Fruit fly (Drosophila melanogaster): Measurements from ENCODE around the gene CG7573.

CG7573 gene

dm6 chr3L:11320124-11320523 is 8.6 kb downstream of the CG7573 start:
- TF ChIP-seq brk (GFP tag; optimal IDR thresholded peaks at IDR 0.05) = no peak
- no peak for TF ChIP-seq Hnf4 (GFP tag; optimal IDR thresholded peaks at IDR 0.05)
- TF ChIP-seq Mio (GFP tag; optimal IDR thresholded peaks at IDR 0.05) = no peak
- TF ChIP-seq dmrt93B (GFP tag; optimal IDR thresholded peaks at IDR 0.05) = no peak
- no peak for TF ChIP-seq CG32264 (GFP tag; optimal IDR thresholded peaks at IDR 0.05)
- peak; percentile 22 for TF ChIP-seq Rel (GFP tag; optimal IDR thresholded peaks at IDR 0.05)
- TF ChIP-seq Rel (tag; optimal IDR thresholded peaks at IDR 0.05) = no peak
- no peak for TF ChIP-seq usp (GFP tag; optimal IDR thresholded peaks at IDR 0.05)
- peak; percentile 30 for TF ChIP-seq CrebA (GFP tag; optimal IDR thresholded peaks at IDR 0.05; ENCODE audit: borderline replicate concordance)
- TF ChIP-seq psq (GFP tag; optimal IDR thresholded peaks at IDR 0.05) = peak; percentile 19
- peak; percentile 22 for TF ChIP-seq Dif (GFP tag; optimal IDR thresholded peaks at IDR 0.05; ENCODE audit: partially characterized antibody)
- no peak for TF ChIP-seq jim (GFP tag; optimal IDR thresholded peaks at IDR 0.05)
- TF ChIP-seq HLH106 (tag; optimal IDR thresholded peaks at IDR 0.05) = no peak

dm6 chr3L:11321619-11322018 is 10.1 kb downstream of the CG7573 start, which contains the start of gene CG6168:
CG6168 (minus strand) TSS chr3L:11321719.
- TF ChIP-seq psq (GFP tag; optimal IDR thresholded peaks at IDR 0.05) (no peak), sv (GFP tag; optimal IDR thresholded peaks at IDR 0.05) (no peak), Dfd (GFP tag; optimal IDR thresholded peaks at IDR 0.05) (no peak), N (GFP tag; optimal IDR thresholded peaks at IDR 0.05) (no peak), tai (GFP tag; optimal IDR thresholded peaks at IDR 0.05) (no peak), Jra (GFP tag; optimal IDR thresholded peaks at IDR 0.05) (no peak), sage (GFP tag; optimal IDR thresholded peaks at IDR 0.05) (no peak), rgr (GFP tag; optimal IDR thresholded peaks at IDR 0.05) (no peak), fru (GFP tag; optimal IDR thresholded peaks at IDR 0.05) (no peak), Hnf4 (GFP tag; optimal IDR thresholded peaks at IDR 0.05) (no peak), foxo (GFP tag; optimal IDR thresholded peaks at IDR 0.05) (no peak), usp (GFP tag; optimal IDR thresholded peaks at IDR 0.05) (no peak), br (GFP tag; optimal IDR thresholded peaks at IDR 0.05) (no peak), Mio (GFP tag; optimal IDR thresholded peaks at IDR 0.05) (no peak), Vsx2 (GFP tag; optimal IDR thresholded peaks at IDR 0.05; ENCODE audit: partially characterized antibody) (no peak), lola (GFP tag; optimal IDR thresholded peaks at IDR 0.05) (no peak), OdsH (GFP tag; optimal IDR thresholded peaks at IDR 0.05) (no peak)

- peak; percentile 52 for TF ChIP-seq Sp1 (GFP tag; optimal IDR thresholded peaks at IDR 0.05)
- TF ChIP-seq foxo (GFP tag; optimal IDR thresholded peaks at IDR 0.05) = peak in 1 of 2 experiments; percentile 61
- no peak for TF ChIP-seq brk (GFP tag; optimal IDR thresholded peaks at IDR 0.05)
- no peak for TF ChIP-seq Hr83 (GFP tag; optimal IDR thresholded peaks at IDR 0.05; ENCODE audit: poor library complexity, severe bottlenecking)
- peak; percentile 36 for TF ChIP-seq dmrt93B (GFP tag; optimal IDR thresholded peaks at IDR 0.05)
- peak; percentile 68 for TF ChIP-seq h (GFP tag; optimal IDR thresholded peaks at IDR 0.05)
- TF ChIP-seq OdsH (GFP tag; optimal IDR thresholded peaks at IDR 0.05) = peak; percentile 59
- peak; percentile 77 for TF ChIP-seq fru (GFP tag; optimal IDR thresholded peaks at IDR 0.05)
- peak; percentile 58 for TF ChIP-seq br (GFP tag; optimal IDR thresholded peaks at IDR 0.05)
- peak; percentile 2 for TF ChIP-seq sv (GFP tag; optimal IDR thresholded peaks at IDR 0.05)
- TF ChIP-seq Mio (GFP tag; optimal IDR thresholded peaks at IDR 0.05) = no peak
- TF ChIP-seq woc (GFP tag; optimal IDR thresholded peaks at IDR 0.05) = peak; percentile 12
- TF ChIP-seq Rel (GFP tag; optimal IDR thresholded peaks at IDR 0.05) = no peak
- TF ChIP-seq Rel (tag; optimal IDR thresholded peaks at IDR 0.05) = no peak
- TF ChIP-seq ey (GFP tag; optimal IDR thresholded peaks at IDR 0.05) = peak; percentile 70
- peak; percentile 42 for TF ChIP-seq rgr (GFP tag; optimal IDR thresholded peaks at IDR 0.05)
- TF ChIP-seq CG32264 (GFP tag; optimal IDR thresholded peaks at IDR 0.05) = peak; percentile 35
- peak; percentile 30 for TF ChIP-seq HLH106 (tag; optimal IDR thresholded peaks at IDR 0.05)
- peak; percentile 58 for TF ChIP-seq psq (GFP tag; optimal IDR thresholded peaks at IDR 0.05)
- peak; percentile 14 for TF ChIP-seq sage (GFP tag; optimal IDR thresholded peaks at IDR 0.05)
Measured at dm6 chr3L:11322148-11323093, 10.9 kb downstream of the CG7573 start.
